Worm (Caenorhabditis elegans) whole organism, young adult: ENCODE measurements around the gene F23B12.1.

ENCODE experiments used
- B0035.1 ChIP-seq: sonication (generic microtip); optimal IDR thresholded peaks from 2 replicates; lab custom pipeline; 2016; ENCODE audit warnings: missing genetic modification characterization, mild to moderate bottlenecking, missing compliant biosample characterization, missing genotype, missing genetic modification reagents
- C17E4.6 ChIP-seq: fragments of 200-800 bp; sonication (Bioruptor generic); IDR thresholded peaks from 2 replicates; pipeline ENCODE4 v1.3.6; 2022; ENCODE audit warnings: missing genetic modification reagents, missing genetic modification characterization, missing compliant biosample characterization
- D2030.7 ChIP-seq: fragments of 200-800 bp; sonication (Bioruptor generic); IDR thresholded peaks from 2 replicates; pipeline ENCODE4 v1.3.6; 2022; ENCODE audit warnings: missing genetic modification reagents, missing genetic modification characterization, missing compliant biosample characterization
- F22D6.2 ChIP-seq: sonication (generic microtip); optimal IDR thresholded peaks from 2 replicates; lab custom pipeline; 2016; ENCODE audit warnings: mild to moderate bottlenecking, missing genetic modification characterization, missing compliant biosample characterization
- F55B11.4 ChIP-seq: sonication (generic microtip); optimal IDR thresholded peaks from 2 replicates; lab custom pipeline; 2016; ENCODE audit warnings: missing compliant biosample characterization, missing genetic modification characterization, borderline replicate concordance; ENCODE audit not compliant: insufficient read depth
- K12H6.12 ChIP-seq: fragments of 200-800 bp; sonication (Bioruptor generic); optimal IDR thresholded peaks from 2 replicates; lab custom pipeline; 2018; ENCODE audit warnings: mild to moderate bottlenecking, missing genetic modification characterization, missing compliant biosample characterization
- T07F8.4 ChIP-seq: sonication (generic microtip); optimal IDR thresholded peaks from 2 replicates; lab custom pipeline; 2016; ENCODE audit warnings: mild to moderate bottlenecking, missing genetic modification characterization, moderate library complexity, missing compliant biosample characterization
- Y79H2A.3 ChIP-seq: fragments of 200-800 bp; sonication (Bioruptor generic); conservative IDR thresholded peaks from 2 replicates; pipeline ENCODE4 v1.3.6; 2022; ENCODE audit warnings: missing genetic modification reagents, missing genetic modification characterization, missing compliant biosample characterization
- Y95B8A.8 ChIP-seq: fragments of 200-800 bp; sonication (Bioruptor generic); IDR thresholded peaks from 2 replicates; pipeline ENCODE4 v1.3.6; 2022; ENCODE audit warnings: missing genetic modification reagents, missing genetic modification characterization, missing compliant biosample characterization
- atf-7 ChIP-seq: sonication (generic microtip); optimal IDR thresholded peaks from 2 replicates; lab custom pipeline; 2017; ENCODE audit warnings: mild to moderate bottlenecking, missing genetic modification characterization, missing compliant biosample characterization
- bed-2 ChIP-seq: fragments of 200-800 bp; sonication (Bioruptor generic); IDR thresholded peaks from 2 replicates; pipeline ENCODE4 v1.3.6; 2022; ENCODE audit warnings: missing genetic modification reagents, missing genetic modification characterization, missing compliant biosample characterization
- cebp-1 ChIP-seq, 2 experiments: fragments of 200-800 bp in 1 of 2; sonication (Bioruptor generic) in 1 of 2; sonication (generic microtip) in 1 of 2; IDR thresholded peaks in 1 of 2; optimal IDR thresholded peaks in 1 of 2; 2 replicates each; pipeline versions ENCODE4 v1.3.6 to Lab custom; 2017 to 2022; ENCODE audit warnings: missing compliant biosample characterization in 2 of 2, missing genetic modification characterization in 2 of 2, mild to moderate bottlenecking in 1 of 2, missing genetic modification reagents in 1 of 2, moderate library complexity in 1 of 2
- ceh-27 ChIP-seq: fragments of 200-800 bp; sonication (Bioruptor generic); optimal IDR thresholded peaks from 2 replicates; lab custom pipeline; 2018; ENCODE audit warnings: mild to moderate bottlenecking, missing genetic modification characterization, moderate library complexity, missing compliant biosample characterization
- ceh-40 ChIP-seq: fragments of 200-800 bp; sonication (Bioruptor generic); IDR thresholded peaks from 2 replicates; pipeline ENCODE4 v1.3.6; 2022; ENCODE audit warnings: missing genetic modification characterization, missing compliant biosample characterization
- ceh-58 ChIP-seq: fragments of 200-800 bp; sonication (Bioruptor generic); IDR thresholded peaks from 2 replicates; pipeline ENCODE4 v1.3.6; 2022; ENCODE audit warnings: missing genetic modification characterization, missing compliant biosample characterization
- ceh-79 ChIP-seq: sonication (generic microtip); optimal IDR thresholded peaks from 2 replicates; lab custom pipeline; 2017; ENCODE audit warnings: mild to moderate bottlenecking, missing genetic modification characterization, missing compliant biosample characterization
- die-1 ChIP-seq: sonication (generic microtip); optimal IDR thresholded peaks from 2 replicates; lab custom pipeline; 2016; ENCODE audit warnings: missing genotype, mild to moderate bottlenecking, missing genetic modification characterization, missing compliant biosample characterization
- efl-1 ChIP-seq: fragments of 150-350 bp; optimal IDR thresholded peaks from 2 replicates; lab custom pipeline; 2014; ENCODE audit warnings: missing biosample characterization, missing genetic modification reagents, missing genetic modification characterization
- egrh-3 ChIP-seq: fragments of 200-800 bp; sonication (Bioruptor generic); IDR thresholded peaks from 2 replicates; pipeline ENCODE4 v1.3.6; 2022; ENCODE audit warnings: missing genetic modification reagents, missing genetic modification characterization, missing compliant biosample characterization
- ekl-4 ChIP-seq: fragments of 200-800 bp; sonication (Bioruptor generic); IDR thresholded peaks from 2 replicates; pipeline ENCODE4 v1.3.6; 2022; ENCODE audit warnings: missing genetic modification reagents, missing genetic modification characterization, missing compliant biosample characterization
- fkh-3 ChIP-seq: sonication (generic microtip); optimal IDR thresholded peaks from 2 replicates; lab custom pipeline; 2016; ENCODE audit warnings: mild to moderate bottlenecking, missing genetic modification characterization, missing compliant biosample characterization
- him-1 ChIP-seq: sonication (generic microtip); optimal IDR thresholded peaks from 2 replicates; lab custom pipeline; 2016; ENCODE audit warnings: missing genotype, missing genetic modification reagents, missing genetic modification characterization, missing compliant biosample characterization
- hmg-20 ChIP-seq: fragments of 200-800 bp; sonication (Bioruptor generic); IDR thresholded peaks from 2 replicates; pipeline ENCODE4 v1.3.6; 2022; ENCODE audit warnings: missing genetic modification reagents, missing genetic modification characterization, missing compliant biosample characterization
- hrde-1 ChIP-seq: sonication (generic microtip); optimal IDR thresholded peaks from 2 replicates; lab custom pipeline; 2016; ENCODE audit warnings: missing genetic modification characterization, mild to moderate bottlenecking, missing compliant biosample characterization, moderate library complexity, missing genotype, missing genetic modification reagents, borderline replicate concordance
- lin-26 ChIP-seq: fragments of 200-800 bp; sonication (Bioruptor generic); IDR thresholded peaks from 2 replicates; pipeline ENCODE4 v1.3.6; 2022; ENCODE audit warnings: missing genetic modification reagents, missing genetic modification characterization, missing compliant biosample characterization
- lin-54 ChIP-seq: fragments of 200-800 bp; sonication (Bioruptor generic); optimal IDR thresholded peaks from 2 replicates; lab custom pipeline; 2018; ENCODE audit warnings: mild to moderate bottlenecking, missing genetic modification characterization, missing compliant biosample characterization
- lsl-1 ChIP-seq: fragments of 200-800 bp; sonication (Bioruptor generic); optimal IDR thresholded peaks from 2 replicates; lab custom pipeline; 2018; ENCODE audit warnings: mild to moderate bottlenecking, missing genetic modification characterization, moderate library complexity, missing compliant biosample characterization
- lsy-27 ChIP-seq: sonication (generic microtip); optimal IDR thresholded peaks from 2 replicates; lab custom pipeline; 2017; ENCODE audit warnings: missing genetic modification characterization, mild to moderate bottlenecking, missing compliant biosample characterization, antibody characterized with exemption, missing genotype, borderline replicate concordance; ENCODE audit not compliant: insufficient read depth
- madf-3 ChIP-seq: fragments of 200-800 bp; sonication (Bioruptor generic); IDR thresholded peaks from 2 replicates; pipeline ENCODE4 v1.3.6; 2022; ENCODE audit warnings: missing genetic modification reagents, missing genetic modification characterization, missing compliant biosample characterization
- madf-8 ChIP-seq: fragments of 200-800 bp; sonication (Bioruptor generic); conservative IDR thresholded peaks from 2 replicates; pipeline ENCODE4 v1.3.6; 2022; ENCODE audit warnings: missing genetic modification reagents, missing genetic modification characterization, missing compliant biosample characterization
- mes-4 ChIP-seq: sonication (generic microtip); optimal IDR thresholded peaks from 2 replicates; lab custom pipeline; 2016; ENCODE audit warnings: missing genotype, missing genetic modification characterization, missing compliant biosample characterization
- nfya-1 ChIP-seq: sonication (generic microtip); optimal IDR thresholded peaks from 2 replicates; lab custom pipeline; 2017; ENCODE audit warnings: antibody characterized with exemption, missing compliant biosample characterization, missing genetic modification characterization, borderline replicate concordance; ENCODE audit not compliant: insufficient read depth
- nfyb-1 ChIP-seq: fragments of 200-800 bp; sonication (Bioruptor generic); IDR thresholded peaks from 2 replicates; pipeline ENCODE4 v1.3.6; 2022; ENCODE audit warnings: missing genetic modification reagents, missing genetic modification characterization, missing compliant biosample characterization
- nhr-120 ChIP-seq: fragments of 200-800 bp; sonication (Bioruptor generic); IDR thresholded peaks from 2 replicates; pipeline ENCODE4 v1.3.6; 2022; ENCODE audit warnings: missing genetic modification characterization, missing compliant biosample characterization
- nhr-179 ChIP-seq: sonication (generic microtip); optimal IDR thresholded peaks from 2 replicates; lab custom pipeline; 2016; ENCODE audit warnings: mild to moderate bottlenecking, missing genetic modification characterization, missing compliant biosample characterization
- pha-4 ChIP-seq: fragments of 150-350 bp; sonication (generic microtip); optimal IDR thresholded peaks from 2 replicates; lab custom pipeline; 2014; ENCODE audit warnings: missing biosample characterization, missing genetic modification reagents, missing genetic modification characterization
- rpc-1 ChIP-seq, 2 experiments: fragments of 150-350 bp in 1 of 2; sonication (generic microtip) in 1 of 2; optimal IDR thresholded peaks; 2 replicates each; lab custom pipeline; 2014 to 2018; ENCODE audit warnings: missing biosample characterization in 1 of 2, missing genetic modification characterization in 1 of 2, missing genetic modification reagents in 1 of 2, missing genotype in 1 of 2
- sdz-38 ChIP-seq: sonication (generic microtip); optimal IDR thresholded peaks from 2 replicates; lab custom pipeline; 2016; ENCODE audit warnings: missing genotype, missing genetic modification characterization, missing compliant biosample characterization
- snpc-3.4 ChIP-seq: sonication (generic microtip); optimal IDR thresholded peaks from 2 replicates; lab custom pipeline; 2017; ENCODE audit warnings: missing genetic modification characterization, mild to moderate bottlenecking, missing compliant biosample characterization, antibody characterized with exemption, moderate library complexity, missing genotype, missing genetic modification reagents
- somi-1 ChIP-seq: fragments of 200-800 bp; sonication (Bioruptor generic); optimal IDR thresholded peaks from 2 replicates; lab custom pipeline; 2018; ENCODE audit warnings: mild to moderate bottlenecking, missing genetic modification characterization, missing compliant biosample characterization
- tbp1 ChIP-seq: fragments of 200-800 bp; sonication (Bioruptor generic); optimal IDR thresholded peaks from 2 replicates; lab custom pipeline; 2018; ENCODE audit warnings: mild to moderate bottlenecking, missing genetic modification characterization, missing compliant biosample characterization
- tlf-1 ChIP-seq: fragments of 200-800 bp; sonication (Bioruptor generic); optimal IDR thresholded peaks from 2 replicates; lab custom pipeline; 2018; ENCODE audit warnings: mild to moderate bottlenecking, missing genetic modification characterization, missing compliant biosample characterization
- zfh-2 ChIP-seq: fragments of 200-800 bp; sonication (Bioruptor generic); conservative IDR thresholded peaks from 2 replicates; pipeline ENCODE4 v1.3.6; 2022; ENCODE audit warnings: missing genetic modification reagents, missing genetic modification characterization, missing compliant biosample characterization
- zim-3 ChIP-seq: sonication (generic microtip); optimal IDR thresholded peaks from 2 replicates; lab custom pipeline; 2017; ENCODE audit warnings: mild to moderate bottlenecking, missing genetic modification characterization, moderate library complexity, missing compliant biosample characterization
- ztf-28 ChIP-seq: fragments of 200-800 bp; sonication (Bioruptor generic); IDR thresholded peaks from 2 replicates; pipeline ENCODE4 v1.3.6; 2022; ENCODE audit warnings: missing genetic modification reagents, missing genetic modification characterization, missing compliant biosample characterization
- ztf-3 ChIP-seq: fragments of 200-800 bp; sonication (Bioruptor generic); optimal IDR thresholded peaks from 2 replicates; lab custom pipeline; 2018; ENCODE audit warnings: mild to moderate bottlenecking, missing genetic modification characterization, missing compliant biosample characterization

Gene F23B12.1

DNA sequence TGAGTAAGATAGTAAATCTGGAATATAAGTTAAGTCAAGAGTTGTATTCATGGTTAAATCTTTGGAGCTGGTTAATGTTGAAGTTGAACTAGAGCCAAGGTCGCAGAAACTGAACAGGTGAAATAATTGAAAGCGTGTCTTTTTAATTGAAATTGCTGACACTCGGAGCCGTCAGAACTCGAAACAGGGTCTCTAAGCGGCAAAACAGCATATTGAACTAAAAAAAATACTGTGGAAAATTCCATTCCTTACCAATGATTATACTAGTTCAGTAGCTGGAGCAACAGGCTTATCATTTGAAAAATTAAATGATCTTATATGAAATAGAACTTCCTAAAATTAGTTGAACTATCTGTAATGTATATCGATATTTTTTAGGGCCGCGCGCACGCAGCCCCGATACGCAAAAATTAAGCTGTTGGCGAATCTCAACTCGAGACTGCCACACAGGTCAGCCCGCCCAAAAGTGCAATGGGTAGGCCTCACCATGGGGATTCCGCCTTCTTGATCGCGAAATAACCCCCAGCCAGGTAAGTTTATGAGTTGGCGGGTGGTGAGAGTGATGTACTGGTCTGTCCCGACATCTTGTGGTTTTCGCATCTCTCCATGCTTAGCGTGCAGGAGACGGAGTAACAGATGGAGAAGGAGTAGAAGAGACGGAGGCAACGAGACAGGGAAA lies 39.4 kb downstream of the F23B12.1 start, which contains the start of gene srz-97 (continued):
- TF ChIP-seq Y79H2A.3 (0 out of 2 replicates have a peak, but pooled peaks have one; percentile 42), hrde-1 (tag; lab: Kevin White, UChicago) (no peak), snpc-3.4 (peak; percentile 39), cebp-1 (GFP tag; IDR thresholded peaks at IDR 0.05; lab: Robert Waterston, UW) (no peak), cebp-1 (tag; optimal IDR thresholded peaks at IDR 0.05; lab: Kevin White, UChicago) (no peak), sdz-38 (no peak), rpc-1 (optimal IDR thresholded peaks at IDR 0.05; lab: Kevin White, UChicago) (no peak), rpc-1 (tag; optimal IDR thresholded peaks at IDR 0.05; lab: Kevin White, UChicago) (no peak), tlf-1 (GFP tag; lab: Kevin White, UChicago) (no peak), C17E4.6 (GFP tag; lab: Robert Waterston, UW) (no peak), bed-2 (GFP tag; lab: Robert Waterston, UW) (peak; percentile 37; the same call in 1 of the 2 replicates), madf-3 (GFP tag; lab: Robert Waterston, UW) (no peak), ekl-4 (GFP tag; lab: Robert Waterston, UW) (peak; percentile 37; the same call in 1 of the 2 replicates), K12H6.12 (no peak), zfh-2 (no peak; the same call in 1 of the 2 replicates), lsy-27 (tag; lab: Kevin White, UChicago) (no peak), pha-4 (tag; lab: Kevin White, UChicago) (no peak), madf-8 (GFP tag; lab: Robert Waterston, UW) (peak; percentile 46), ztf-3 (GFP tag; lab: Kevin White, UChicago) (no peak), nfya-1 (tag; lab: Kevin White, UChicago) (no peak), nhr-120 (GFP tag; lab: Robert Waterston, UW) (no peak), ceh-79 (tag; lab: Kevin White, UChicago) (no peak), T07F8.4 (tag; lab: Kevin White, UChicago) (no peak), zim-3 (tag; lab: Kevin White, UChicago) (no peak), somi-1 (GFP tag; lab: Kevin White, UChicago) (no peak), ztf-28 (no peak), fkh-3 (tag; lab: Kevin White, UChicago) (no peak), D2030.7 (GFP tag; lab: Robert Waterston, UW) (peak; percentile 75), mes-4 (tag; lab: Kevin White, UChicago) (peak; percentile 17), hmg-20 (GFP tag; lab: Robert Waterston, UW) (0 out of 2 replicates have a peak, but pooled peaks have one; percentile 45), B0035.1 (tag; lab: Kevin White, UChicago) (no peak), ceh-58 (no peak), him-1 (tag; lab: Kevin White, UChicago) (peak; percentile 79), atf-7 (no peak), nhr-179 (no peak), ceh-27 (GFP tag; lab: Kevin White, UChicago) (no peak), lin-26 (GFP tag; lab: Robert Waterston, UW) (peak; percentile 68; the same call in 1 of the 2 replicates), Y95B8A.8 (GFP tag; lab: Robert Waterston, UW) (peak; percentile 83; the same call in 1 of the 2 replicates), efl-1 (GFP tag; lab: Kevin White, UChicago) (no peak), egrh-3 (GFP tag; lab: Robert Waterston, UW) (0 out of 2 replicates have a peak, but pooled peaks have one; percentile 31), ceh-40 (GFP tag; lab: Robert Waterston, UW) (0 out of 2 replicates have a peak, but pooled peaks have one; percentile 15), F22D6.2 (tag; lab: Kevin White, UChicago) (no peak), lin-54 (GFP tag; lab: Kevin White, UChicago) (peak; percentile 13), lsl-1 (peak; percentile 59), die-1 (peak; percentile 32), nfyb-1 (GFP tag; lab: Robert Waterston, UW) (peak; percentile 65), F55B11.4 (tag; lab: Kevin White, UChicago) (no peak), tbp1 (GFP tag; lab: Kevin White, UChicago) (peak; percentile 74)
